Fruit fly (Drosophila melanogaster) whole organism, embryonic: ENCODE measurements around the gene CG14220.

Experiments used
- Antp ChIP-seq: fragments of 200-800 bp; sonication (Bioruptor generic); optimal IDR thresholded peaks from 3 replicates; lab custom pipeline; 2016; ENCODE audit warnings: missing biosample characterization, missing genetic modification characterization
- Asciz ChIP-seq: fragments of 200-800 bp; sonication (Bioruptor generic); optimal IDR thresholded peaks from 2 replicates; lab custom pipeline; 2017; ENCODE audit warnings: missing biosample characterization, mild to moderate bottlenecking, missing genetic modification characterization, missing genetic modification reagents
- CG10267 ChIP-seq: fragments of 200-800 bp; sonication (Bioruptor generic); optimal IDR thresholded peaks from 2 replicates; lab custom pipeline; 2018; ENCODE audit warnings: missing biosample characterization, mild to moderate bottlenecking, missing genetic modification characterization, moderate library complexity
- CG10462 ChIP-seq: fragments of 200-800 bp; sonication (Bioruptor generic); optimal IDR thresholded peaks from 2 replicates; lab custom pipeline; 2016; ENCODE audit warnings: missing biosample characterization, missing genetic modification characterization
- CG11696 ChIP-seq: fragments of 200-800 bp; sonication (Bioruptor generic); IDR thresholded peaks from 2 replicates; pipeline ENCODE4 v1.3.6; 2022; ENCODE audit warnings: missing biosample characterization, missing genetic modification characterization
- CG13287 ChIP-seq: fragments of 200-800 bp; sonication (Bioruptor generic); IDR thresholded peaks from 2 replicates; pipeline ENCODE4 v1.3.6; 2022; ENCODE audit warnings: missing biosample characterization, missing genetic modification characterization; ENCODE audit not compliant: partially characterized antibody
- CG14667 ChIP-seq: fragments of 200-800 bp; sonication (Bioruptor generic); IDR thresholded peaks from 2 replicates; pipeline ENCODE4 v1.3.6; 2022; ENCODE audit warnings: missing biosample characterization, missing genetic modification characterization
- CG15601 ChIP-seq: fragments of 200-800 bp; sonication (Bioruptor generic); optimal IDR thresholded peaks from 3 replicates; lab custom pipeline; 2019; ENCODE audit warnings: missing biosample characterization, mild to moderate bottlenecking, missing genetic modification characterization, moderate library complexity
- CG18476 ChIP-seq: fragments of 200-800 bp; sonication (Bioruptor generic); optimal IDR thresholded peaks from 2 replicates; lab custom pipeline; 2016; ENCODE audit warnings: missing biosample characterization, mild to moderate bottlenecking, missing genetic modification characterization
- CG30431 ChIP-seq: fragments of 200-800 bp; sonication (Bioruptor generic); optimal IDR thresholded peaks from 2 replicates; lab custom pipeline; 2017; ENCODE audit warnings: missing biosample characterization, missing genetic modification characterization
- CG6654 ChIP-seq: fragments of 200-800 bp; sonication (Bioruptor generic); optimal IDR thresholded peaks from 2 replicates; lab custom pipeline; 2017; ENCODE audit warnings: missing biosample characterization, mild to moderate bottlenecking, missing genetic modification characterization
- CG7271 ChIP-seq: fragments of 200-800 bp; sonication (Bioruptor generic); optimal IDR thresholded peaks from 2 replicates; lab custom pipeline; 2018; ENCODE audit warnings: missing biosample characterization, mild to moderate bottlenecking, missing genetic modification characterization, moderate library complexity
- CG7786 ChIP-seq: fragments of 200-800 bp; sonication (Bioruptor generic); optimal IDR thresholded peaks from 2 replicates; lab custom pipeline; 2016; ENCODE audit warnings: missing biosample characterization, missing genetic modification characterization
- CG8359 ChIP-seq: fragments of 200-800 bp; sonication (Bioruptor generic); optimal IDR thresholded peaks from 2 replicates; lab custom pipeline; 2017; ENCODE audit warnings: missing biosample characterization, mild to moderate bottlenecking, missing genetic modification characterization, borderline replicate concordance
- CG9817 ChIP-seq: fragments of 200-800 bp; sonication (Bioruptor generic); optimal IDR thresholded peaks from 2 replicates; lab custom pipeline; 2018; ENCODE audit warnings: missing biosample characterization, mild to moderate bottlenecking, missing genetic modification characterization, moderate library complexity
- CHES-1-like ChIP-seq: fragments of 200-800 bp; sonication (Bioruptor generic); optimal IDR thresholded peaks from 2 replicates; lab custom pipeline; 2016; ENCODE audit warnings: missing biosample characterization, missing genetic modification characterization
- Dll ChIP-seq: fragments of 200-800 bp; sonication (Bioruptor generic); IDR thresholded peaks from 4 replicates; pipeline ENCODE4 v1.3.6; 2022; ENCODE audit warnings: missing biosample characterization, missing genetic modification characterization; ENCODE audit not compliant: partially characterized antibody
- Doc2 ChIP-seq: fragments of 200-800 bp; sonication (Bioruptor generic); IDR thresholded peaks from 2 replicates; pipeline ENCODE4 v1.3.6; 2022; ENCODE audit warnings: missing biosample characterization, missing genetic modification characterization
- Dp ChIP-seq: fragments of 200-800 bp; sonication (Bioruptor generic); optimal IDR thresholded peaks from 2 replicates; lab custom pipeline; 2018; ENCODE audit warnings: missing biosample characterization, mild to moderate bottlenecking, missing genetic modification characterization, moderate library complexity
- Dref ChIP-seq: fragments of 200-800 bp; sonication (Bioruptor generic); IDR thresholded peaks from 2 replicates; pipeline ENCODE4 v1.3.6; 2022; ENCODE audit warnings: missing biosample characterization, missing genetic modification characterization
- Eip74EF ChIP-seq, 2 experiments: fragments of 200-800 bp in 1 of 2; fragments of >200 bp in 1 of 2; sonication (Bioruptor generic) in 1 of 2; optimal IDR thresholded peaks; 2 replicates each; lab custom pipeline; 2017 to 2019; ENCODE audit warnings: missing biosample characterization in 2 of 2, missing genetic modification characterization in 2 of 2, mild to moderate bottlenecking in 1 of 2, moderate library complexity in 1 of 2
- Hsf ChIP-seq: fragments of 200-800 bp; sonication (Bioruptor generic); optimal IDR thresholded peaks from 3 replicates; lab custom pipeline; 2016; ENCODE audit warnings: missing biosample characterization, missing genetic modification characterization
- Mad ChIP-seq: fragments of 200-800 bp; sonication (Bioruptor generic); optimal IDR thresholded peaks from 2 replicates; lab custom pipeline; 2016; ENCODE audit warnings: missing biosample characterization, missing genetic modification characterization
- Nf-YB ChIP-seq: fragments of 200-800 bp; sonication (Bioruptor generic); optimal IDR thresholded peaks from 3 replicates; lab custom pipeline; 2019; ENCODE audit warnings: missing biosample characterization, mild to moderate bottlenecking, missing genetic modification characterization, moderate library complexity
- Oaz ChIP-seq: fragments of 200-800 bp; sonication (Bioruptor generic); IDR thresholded peaks from 2 replicates; pipeline ENCODE4 v1.3.6; 2022; ENCODE audit warnings: missing biosample characterization, missing genetic modification characterization
- PHDP ChIP-seq: fragments of 200-800 bp; sonication (Bioruptor generic); optimal IDR thresholded peaks from 3 replicates; lab custom pipeline; 2018; ENCODE audit warnings: missing biosample characterization, mild to moderate bottlenecking, missing genetic modification characterization, moderate library complexity
- Sin3A ChIP-seq: fragments of >200 bp; optimal IDR thresholded peaks from 2 replicates; lab custom pipeline; 2018
- Sox100B ChIP-seq: fragments of 200-800 bp; sonication (Bioruptor generic); optimal IDR thresholded peaks from 3 replicates; lab custom pipeline; 2018; ENCODE audit warnings: missing biosample characterization, mild to moderate bottlenecking, missing genetic modification characterization
- TFAM ChIP-seq: fragments of 200-800 bp; sonication (Bioruptor generic); optimal IDR thresholded peaks from 2 replicates; lab custom pipeline; 2017; ENCODE audit warnings: missing biosample characterization, missing genetic modification characterization, inconsistent platforms
- Vsx1 ChIP-seq: fragments of 200-800 bp; sonication (Bioruptor generic); optimal IDR thresholded peaks from 2 replicates; lab custom pipeline; 2017; ENCODE audit warnings: missing biosample characterization, mild to moderate bottlenecking, missing genetic modification characterization, missing genetic modification reagents
- Xrp1 ChIP-seq: fragments of 200-800 bp; sonication (Bioruptor generic); IDR thresholded peaks from 2 replicates; pipeline ENCODE4 v1.3.6; 2022; ENCODE audit warnings: missing biosample characterization, missing genetic modification characterization
- ato ChIP-seq: fragments of 200-800 bp; sonication (Bioruptor generic); IDR thresholded peaks from 2 replicates; pipeline ENCODE4 v1.3.6; 2022; ENCODE audit warnings: missing biosample characterization, missing genetic modification characterization; ENCODE audit not compliant: partially characterized antibody
- bsh ChIP-seq, 2 experiments: fragments of 200-800 bp; sonication (Bioruptor generic); optimal IDR thresholded peaks; 2 replicates each; lab custom pipeline; 2017 to 2018; ENCODE audit warnings: mild to moderate bottlenecking in 2 of 2, missing biosample characterization in 2 of 2, missing genetic modification characterization in 2 of 2, moderate library complexity in 1 of 2
- chn ChIP-seq: fragments of 200-800 bp; sonication (Bioruptor generic); optimal IDR thresholded peaks from 2 replicates; lab custom pipeline; 2016; ENCODE audit warnings: missing biosample characterization, missing genetic modification characterization
- corto ChIP-seq: fragments of 200-800 bp; sonication (Bioruptor generic); optimal IDR thresholded peaks from 2 replicates; lab custom pipeline; 2016; ENCODE audit warnings: missing biosample characterization, mild to moderate bottlenecking, missing genetic modification characterization, moderate library complexity
- crc ChIP-seq: fragments of 200-800 bp; sonication (Bioruptor generic); optimal IDR thresholded peaks from 2 replicates; lab custom pipeline; 2016; ENCODE audit warnings: missing biosample characterization, missing genetic modification characterization
- gcm ChIP-seq: fragments of 200-800 bp; sonication (Bioruptor generic); optimal IDR thresholded peaks from 2 replicates; lab custom pipeline; 2019; ENCODE audit warnings: missing biosample characterization, mild to moderate bottlenecking, missing genetic modification characterization, moderate library complexity
- gem ChIP-seq: fragments of 200-800 bp; sonication (Bioruptor generic); optimal IDR thresholded peaks from 2 replicates; lab custom pipeline; 2019; ENCODE audit warnings: missing biosample characterization, mild to moderate bottlenecking, missing genetic modification characterization, moderate library complexity
- gsb ChIP-seq: fragments of 200-800 bp; sonication (Bioruptor generic); IDR thresholded peaks from 2 replicates; pipeline ENCODE4 v1.3.6; 2022; ENCODE audit warnings: missing biosample characterization, missing genetic modification characterization
- jumu ChIP-seq: fragments of 200-800 bp; sonication (Bioruptor generic); optimal IDR thresholded peaks from 3 replicates; lab custom pipeline; 2016; ENCODE audit warnings: missing biosample characterization, missing genetic modification characterization
- lilli ChIP-seq: fragments of 200-800 bp; sonication (Bioruptor generic); optimal IDR thresholded peaks from 3 replicates; lab custom pipeline; 2016; ENCODE audit warnings: missing biosample characterization, missing genetic modification characterization
- lov ChIP-seq, 2 experiments: fragments of 200-800 bp in 1 of 2; fragments of >200 bp in 1 of 2; sonication (Bioruptor generic) in 1 of 2; IDR thresholded peaks in 1 of 2; optimal IDR thresholded peaks in 1 of 2; 2 replicates in 1 of 2; 3 replicates in 1 of 2; pipeline versions ENCODE4 v1.3.6 to Lab custom; 2017 to 2022; ENCODE audit warnings: missing biosample characterization in 1 of 2, missing genetic modification characterization in 1 of 2
- nau ChIP-seq: fragments of 200-800 bp; sonication (Bioruptor generic); optimal IDR thresholded peaks from 3 replicates; lab custom pipeline; 2017; ENCODE audit warnings: missing biosample characterization, mild to moderate bottlenecking, missing genetic modification characterization, missing genetic modification reagents
- nmo ChIP-seq: fragments of 200-800 bp; sonication (Bioruptor generic); optimal IDR thresholded peaks from 2 replicates; lab custom pipeline; 2018; ENCODE audit warnings: missing biosample characterization, mild to moderate bottlenecking, missing genetic modification characterization, moderate library complexity
- oc ChIP-seq: fragments of 200-800 bp; sonication (Bioruptor generic); optimal IDR thresholded peaks from 2 replicates; lab custom pipeline; 2018; ENCODE audit warnings: missing biosample characterization, mild to moderate bottlenecking, missing genetic modification characterization, moderate library complexity
- onecut ChIP-seq: fragments of 200-800 bp; sonication (Bioruptor generic); IDR thresholded peaks from 2 replicates; pipeline ENCODE4 v1.3.6; 2022; ENCODE audit warnings: missing biosample characterization, missing genetic modification characterization
- sob ChIP-seq: fragments of 200-800 bp; sonication (Bioruptor generic); IDR thresholded peaks from 2 replicates; pipeline ENCODE4 v1.3.6; 2022; ENCODE audit warnings: missing biosample characterization, missing genetic modification characterization
- zen2 ChIP-seq: fragments of 200-800 bp; sonication (Bioruptor generic); IDR thresholded peaks from 3 replicates; pipeline ENCODE4 v1.3.6; 2022; ENCODE audit warnings: missing biosample characterization, missing genetic modification characterization; ENCODE audit not compliant: partially characterized antibody
- zfh1 ChIP-seq: fragments of 200-800 bp; sonication (Bioruptor generic); IDR thresholded peaks from 3 replicates; pipeline ENCODE4 v1.3.6; 2022; ENCODE audit warnings: missing biosample characterization, missing genetic modification characterization

The CG14220 gene

DNA sequence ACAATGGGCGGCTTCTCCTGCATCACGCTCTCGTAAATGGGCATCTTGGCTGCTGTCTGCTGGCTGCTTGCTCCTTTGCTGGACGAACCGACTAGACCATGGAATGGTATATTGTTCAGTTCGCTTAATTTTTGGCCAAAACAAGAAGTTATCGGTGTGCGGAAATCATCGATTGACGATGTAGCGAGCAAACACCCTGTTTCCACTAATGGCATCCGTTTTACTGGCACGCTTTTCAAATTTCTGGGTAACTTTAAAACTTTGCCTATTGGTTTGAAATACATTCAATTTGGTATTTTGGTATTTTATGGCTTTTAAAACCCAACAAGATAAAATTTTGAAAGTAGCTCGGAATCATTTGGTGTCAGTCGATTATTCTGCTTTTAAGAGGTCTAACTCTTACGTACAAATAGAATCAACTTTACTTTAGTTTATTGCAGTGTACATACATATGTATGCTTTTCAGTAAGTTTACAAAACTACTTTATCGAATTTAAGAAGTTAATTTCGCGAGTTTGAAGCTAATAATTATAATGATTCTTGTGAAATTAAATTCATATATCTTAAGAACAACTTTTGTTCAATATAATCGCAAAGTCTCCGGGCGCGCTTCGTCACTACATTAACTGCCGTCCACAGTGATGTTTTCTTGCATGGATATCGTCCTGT is 44.4 kb upstream of the CG14220 start, which contains the start of gene Arp10 (continued):
- no peak for TF ChIP-seq Eip74EF (GFP tag; optimal IDR thresholded peaks at IDR 0.05; lab: Kevin White, UChicago)
- TF ChIP-seq crc (GFP tag; lab: Kevin White, UChicago), result no peak
- TF ChIP-seq Hsf (GFP tag; lab: Kevin White, UChicago), result peak; percentile 22
- no peak for TF ChIP-seq PHDP (tag; lab: Kevin White, UChicago)
- no peak for TF ChIP-seq CG7271 (tag; lab: Kevin White, UChicago)
- TF ChIP-seq corto (GFP tag; lab: Kevin White, UChicago), result no peak
- TF ChIP-seq Vsx1 (GFP tag; lab: Kevin White, UChicago), result no peak
- peak; percentile 25 for TF ChIP-seq nmo
- no peak for TF ChIP-seq Sox100B (GFP tag; lab: Kevin White, UChicago)
- TF ChIP-seq CG11696, result no peak
- TF ChIP-seq bsh (GFP tag; optimal IDR thresholded peaks at IDR 0.05; lab: Kevin White, UChicago), result peak in 1 of 2 experiments; percentile 2
- 0 out of 3 replicates have a peak, but pooled peaks have one; percentile 31 for TF ChIP-seq zen2 (GFP tag; lab: Robert Waterston, UW)
- no peak for TF ChIP-seq onecut (GFP tag; lab: Robert Waterston, UW)
- TF ChIP-seq CG6654, result no peak
- no peak for TF ChIP-seq TFAM (GFP tag; lab: Kevin White, UChicago)
- no peak for TF ChIP-seq Oaz
- TF ChIP-seq CG15601, result no peak
- no peak for TF ChIP-seq CG9817 (tag; lab: Kevin White, UChicago)
- TF ChIP-seq gem (tag; lab: Kevin White, UChicago), result no peak
- TF ChIP-seq nau (GFP tag; lab: Kevin White, UChicago), result no peak
- no peak for TF ChIP-seq CG30431 (GFP tag; lab: Kevin White, UChicago)
- no peak for TF ChIP-seq sob (GFP tag; lab: Robert Waterston, UW)
- no peak for TF ChIP-seq Doc2 (GFP tag; lab: Robert Waterston, UW)
- no peak for TF ChIP-seq gsb (GFP tag; lab: Robert Waterston, UW)
- TF ChIP-seq CHES-1-like (GFP tag; lab: Kevin White, UChicago), result peak; percentile 32
- TF ChIP-seq Xrp1, result no peak
- peak; percentile 0 for TF ChIP-seq Antp
- peak; percentile 12 for TF ChIP-seq lilli (GFP tag; lab: Kevin White, UChicago)
- TF ChIP-seq gcm (GFP tag; lab: Kevin White, UChicago), result no peak
- no peak for TF ChIP-seq CG10462
- TF ChIP-seq Dref, result peak; percentile 71
- peak; percentile 67 for TF ChIP-seq CG13287 (GFP tag; lab: Robert Waterston, UW)
- TF ChIP-seq zfh1 (GFP tag; lab: Robert Waterston, UW), result no peak
- TF ChIP-seq CG10267 (tag; lab: Kevin White, UChicago), result peak; percentile 26
- TF ChIP-seq Dll (GFP tag; lab: Robert Waterston, UW), result peak; percentile 59; the same call in 3 of the 4 replicates
- no peak for TF ChIP-seq CG8359 (GFP tag; lab: Kevin White, UChicago)
- no peak for TF ChIP-seq chn (GFP tag; lab: Kevin White, UChicago)
- no peak for TF ChIP-seq CG7786
- no peak for TF ChIP-seq CG14667 (GFP tag; lab: Robert Waterston, UW)
- TF ChIP-seq oc (tag; lab: Kevin White, UChicago), result no peak
- no peak for TF ChIP-seq lov (optimal IDR thresholded peaks at IDR 0.05; lab: Kevin White, UChicago)
- no peak for TF ChIP-seq lov (GFP tag; IDR thresholded peaks at IDR 0.05; lab: Robert Waterston, UW)
- no peak for TF ChIP-seq Mad
- TF ChIP-seq Dp (GFP tag; lab: Kevin White, UChicago), result peak; percentile 57
- TF ChIP-seq jumu (GFP tag; lab: Kevin White, UChicago), result no peak
- TF ChIP-seq Asciz, result no peak
- TF ChIP-seq Nf-YB (GFP tag; lab: Kevin White, UChicago), result no peak
- TF ChIP-seq CG18476 (GFP tag; lab: Kevin White, UChicago), result no peak
- TF ChIP-seq Sin3A (lab: Kevin White, UChicago), result peak; percentile 40
- TF ChIP-seq ato (GFP tag; lab: Robert Waterston, UW), result peak; percentile 41; the same call in 1 of the 2 replicates
